Worm (Caenorhabditis elegans): ENCODE results near the gene B0218.5.
A peak's percentile ranks its signal among the peaks of the same experiment; 100 is the strongest.

B0218.5 gene

DNA sequence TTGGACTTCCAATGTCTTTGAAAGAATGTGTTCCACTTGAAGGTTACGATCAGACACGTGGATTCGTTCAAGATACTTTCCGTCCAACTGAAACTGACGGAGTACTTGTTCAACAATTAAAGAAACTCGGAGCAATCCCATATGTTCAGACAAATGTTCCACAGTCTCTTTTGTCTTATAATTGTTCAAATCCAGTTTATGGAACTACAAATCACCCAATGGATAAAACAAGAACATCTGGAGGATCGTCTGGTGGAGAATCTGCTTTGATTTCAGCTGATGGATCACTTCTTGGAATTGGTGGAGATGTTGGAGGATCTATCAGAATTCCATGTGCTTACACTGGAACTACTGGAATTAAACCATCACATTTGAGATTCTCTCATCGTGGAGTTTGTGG lies 3.9 kb downstream of the B0218.5 start:
- TF ChIP-seq sptf-1 (tag; optimal IDR thresholded peaks at IDR 0.05) (no peak), mdl-1 (tag; optimal IDR thresholded peaks at IDR 0.05) (no peak), efl-1 (optimal IDR thresholded peaks at IDR 0.05) (no peak), efl-1 (GFP tag; optimal IDR thresholded peaks at IDR 0.05 in 1 of 2) (peak in 1 of 2 experiments; percentile 14), ama-1 (optimal IDR thresholded peaks at IDR 0.05) (no peak), snu-23 (GFP tag; optimal IDR thresholded peaks at IDR 0.05) (no peak), mef-2 (tag; optimal IDR thresholded peaks at IDR 0.05) (no peak), snpc-4 (tag; optimal IDR thresholded peaks at IDR 0.05) (no peak)

DNA sequence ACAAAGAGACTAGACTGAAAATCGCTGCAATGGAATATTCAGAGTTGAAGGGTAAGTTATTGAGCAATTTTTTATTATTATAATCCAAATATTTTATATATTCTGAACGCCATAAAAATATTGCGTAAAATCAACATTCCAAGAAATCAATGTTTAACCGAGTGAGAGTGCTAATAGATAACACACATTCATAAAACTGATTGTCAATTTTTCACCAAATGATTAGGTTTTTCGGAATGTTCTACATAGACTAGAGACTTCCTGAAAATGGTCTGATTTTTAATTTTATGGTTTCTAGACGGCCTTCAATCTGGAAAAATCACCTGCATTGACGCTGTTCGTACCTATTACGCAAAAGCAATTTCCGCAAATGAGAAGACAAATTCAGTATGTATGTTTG lies 4.4 kb downstream of the B0218.5 start:
- TF ChIP-seq xbp-1 (tag; optimal IDR thresholded peaks at IDR 0.05) = no peak
- TF ChIP-seq elt-2 (tag; optimal IDR thresholded peaks at IDR 0.05) = peak; percentile 37

DNA sequence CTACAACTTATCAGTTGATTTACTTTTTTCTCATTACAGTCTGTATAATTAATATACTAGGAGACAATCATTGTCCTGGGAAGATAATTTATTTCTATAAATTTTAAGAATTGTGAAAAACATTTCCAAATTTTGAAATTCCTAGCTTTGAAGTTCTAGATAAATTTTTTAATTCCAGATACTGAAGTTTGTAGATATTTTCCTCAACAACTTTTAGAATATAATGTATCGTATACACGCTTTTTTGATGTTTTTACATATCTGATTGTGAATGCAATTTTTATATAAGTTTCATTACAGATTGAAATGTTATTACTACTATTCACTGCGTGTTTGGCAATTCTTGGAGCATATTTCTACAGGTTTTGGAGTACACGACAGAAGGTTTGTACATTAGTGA lies 4.9 kb downstream of the B0218.5 start, which contains the start of gene faah-2:
Gene faah-2, plus strand, starts transcription at position 301 of the 400 bp plus-strand sequence.
- TF ChIP-seq ama-1 (optimal IDR thresholded peaks at IDR 0.05) = no peak
- no peak for TF ChIP-seq lsy-2 (tag; optimal IDR thresholded peaks at IDR 0.05)
- no peak for TF ChIP-seq nhr-76 (tag; optimal IDR thresholded peaks at IDR 0.05)
- no peak for TF ChIP-seq snpc-4 (tag; optimal IDR thresholded peaks at IDR 0.05)
- TF ChIP-seq nhr-28 (tag; optimal IDR thresholded peaks at IDR 0.05) = no peak
- TF ChIP-seq xbp-1 (tag; optimal IDR thresholded peaks at IDR 0.05) = no peak
- no peak for TF ChIP-seq fos-1 (tag; optimal IDR thresholded peaks at IDR 0.05)
- TF ChIP-seq F16B12.6 (tag; optimal IDR thresholded peaks at IDR 0.05) = no peak
- TF ChIP-seq ztf-4 (tag; optimal IDR thresholded peaks at IDR 0.05) = no peak
- no peak for TF ChIP-seq elt-2 (tag; optimal IDR thresholded peaks at IDR 0.05)
- no peak for TF ChIP-seq ets-5 (GFP tag; IDR thresholded peaks at IDR 0.05)
- TF ChIP-seq nhr-85 (tag) = no peak
- no peak for TF ChIP-seq zag-1 (tag; optimal IDR thresholded peaks at IDR 0.05)
- no peak for TF ChIP-seq snu-23 (GFP tag; optimal IDR thresholded peaks at IDR 0.05)
- no peak for TF ChIP-seq vab-15 (tag; optimal IDR thresholded peaks at IDR 0.05)
- TF ChIP-seq C04F5.9 (tag; optimal IDR thresholded peaks at IDR 0.05) = no peak
- no peak for TF ChIP-seq ceh-63 (GFP tag; optimal IDR thresholded peaks at IDR 0.05)
- TF ChIP-seq tlp-1 (tag; optimal IDR thresholded peaks at IDR 0.05) = no peak
- no peak for TF ChIP-seq egl-27 (tag; optimal IDR thresholded peaks at IDR 0.05)

DNA sequence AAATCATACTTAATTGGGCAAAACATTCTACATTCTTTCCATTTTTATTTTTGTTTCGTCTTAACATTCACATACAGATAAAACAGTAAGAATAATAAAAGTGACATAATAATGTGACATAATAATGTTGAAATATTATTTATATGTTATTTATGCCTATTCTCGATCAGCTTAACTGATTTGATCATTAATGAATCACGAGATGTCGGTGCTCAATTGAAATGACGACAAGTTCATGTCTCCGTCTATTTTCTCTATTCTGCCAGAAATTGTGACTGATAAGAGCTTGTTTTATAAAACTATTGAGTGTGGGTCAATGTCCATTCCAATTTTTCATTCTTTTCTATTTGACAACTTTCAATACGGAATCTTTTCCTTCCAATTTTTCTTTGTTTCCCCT lies 5.3 kb downstream of the B0218.5 start:
- TF ChIP-seq nhr-19 (GFP tag; conservative IDR thresholded peaks at IDR 0.05) (peak; percentile 10; the same call in 1 of the 2 replicates), dsc-1 (tag; optimal IDR thresholded peaks at IDR 0.05) (peak; percentile 18), snpc-4 (tag; optimal IDR thresholded peaks at IDR 0.05) (no peak), lsy-2 (tag; optimal IDR thresholded peaks at IDR 0.05) (peak in 1 of 2 experiments; percentile 3), grh-1 (GFP tag; IDR thresholded peaks at IDR 0.05) (no peak), lin-35 (GFP tag; optimal IDR thresholded peaks at IDR 0.05) (peak in 1 of 2 experiments; percentile 35), ztf-11 (tag; optimal IDR thresholded peaks at IDR 0.05) (no peak), nhr-71 (tag; optimal IDR thresholded peaks at IDR 0.05) (peak; percentile 32), elt-2 (tag; optimal IDR thresholded peaks at IDR 0.05) (peak; percentile 83), nhr-20 (tag; optimal IDR thresholded peaks at IDR 0.05) (peak; percentile 24), jun-1 (tag; optimal IDR thresholded peaks at IDR 0.05) (peak; percentile 24)

DNA sequence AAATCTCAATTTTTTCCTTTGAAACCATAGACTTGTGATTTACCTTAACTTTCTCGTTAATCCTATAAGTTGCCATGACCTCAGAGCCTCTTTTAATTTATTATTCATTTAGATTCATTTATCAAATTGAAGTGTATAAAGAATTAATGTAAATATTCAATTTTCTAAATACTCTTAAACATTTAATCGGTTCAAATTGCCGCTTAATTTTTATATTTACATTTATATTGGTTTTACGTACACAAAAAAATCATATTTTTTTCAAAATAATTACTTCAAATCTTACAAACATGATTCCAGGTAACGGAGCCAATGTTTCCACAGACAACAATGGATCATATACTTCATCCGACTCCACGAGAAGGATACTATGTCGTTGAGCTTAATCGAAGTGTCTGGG lies 8.6 kb downstream of the B0218.5 start, which contains the start of gene pmk-1:
Gene pmk-1, plus strand, starts transcription at position 301 of the 400 bp plus-strand sequence.
- TF ChIP-seq dsc-1 (tag; optimal IDR thresholded peaks at IDR 0.05) = no peak
- TF ChIP-seq nhr-11 (tag; optimal IDR thresholded peaks at IDR 0.05) = no peak
- TF ChIP-seq aly-2 (tag; optimal IDR thresholded peaks at IDR 0.05) = no peak
- TF ChIP-seq snpc-4 (tag; optimal IDR thresholded peaks at IDR 0.05) = no peak
- TF ChIP-seq ama-1 (optimal IDR thresholded peaks at IDR 0.05) = no peak
- no peak for TF ChIP-seq vab-15 (tag; optimal IDR thresholded peaks at IDR 0.05)
- TF ChIP-seq unc-62 (GFP tag; optimal IDR thresholded peaks at IDR 0.05) = no peak
- TF ChIP-seq unc-30 (tag; optimal IDR thresholded peaks at IDR 0.05) = no peak
- no peak for TF ChIP-seq nhr-84 (tag; optimal IDR thresholded peaks at IDR 0.05)
- no peak for TF ChIP-seq snu-23 (GFP tag; optimal IDR thresholded peaks at IDR 0.05)
- no peak for TF ChIP-seq nhr-237 (tag; optimal IDR thresholded peaks at IDR 0.05)

Data from whole organism, L1 larva.